Worm (Caenorhabditis elegans) whole organism, young adult: ENCODE data around the gene sdz-4.

Experiments
- B0035.1 ChIP-seq: sonication (generic microtip); optimal IDR thresholded peaks from 2 replicates; lab custom pipeline; 2016; ENCODE audit warnings: missing genetic modification characterization, mild to moderate bottlenecking, missing compliant biosample characterization, missing genotype, missing genetic modification reagents
- ceh-79 ChIP-seq: sonication (generic microtip); optimal IDR thresholded peaks from 2 replicates; lab custom pipeline; 2017; ENCODE audit warnings: mild to moderate bottlenecking, missing genetic modification characterization, missing compliant biosample characterization
- lin-35 ChIP-seq, 3 experiments: fragments of 150-350 bp in 2 of 3; sonication (generic microtip) in 1 of 3; optimal IDR thresholded peaks; 2 replicates each; lab custom pipeline; 2014 to 2018; ENCODE audit warnings: missing biosample characterization in 3 of 3, missing genetic modification characterization in 3 of 3, missing genetic modification reagents in 3 of 3
- nfya-1 ChIP-seq: sonication (generic microtip); optimal IDR thresholded peaks from 2 replicates; lab custom pipeline; 2017; ENCODE audit warnings: antibody characterized with exemption, missing compliant biosample characterization, missing genetic modification characterization, borderline replicate concordance; ENCODE audit not compliant: insufficient read depth
- pbrm-1 ChIP-seq: fragments of 200-800 bp; sonication (Bioruptor generic); IDR thresholded peaks from 2 replicates; pipeline ENCODE4 v1.3.6; 2022; ENCODE audit warnings: missing genetic modification reagents, missing genetic modification characterization, missing compliant biosample characterization
- sea-2 ChIP-seq: fragments of 200-800 bp; sonication (Bioruptor generic); IDR thresholded peaks from 2 replicates; pipeline ENCODE4 v1.3.6; 2022; ENCODE audit warnings: missing genetic modification characterization, missing compliant biosample characterization
- snpc-4 ChIP-seq, 5 experiments: fragments of 150-350 bp in 1 of 5; sonication (generic microtip) in 4 of 5; optimal IDR thresholded peaks; 2 replicates each; lab custom pipeline; 2014 to 2018; ENCODE audit warnings: missing genetic modification characterization in 5 of 5, missing biosample characterization in 3 of 5, antibody characterized with exemption in 2 of 5, mild to moderate bottlenecking in 2 of 5, missing compliant biosample characterization in 2 of 5, missing genotype in 2 of 5, moderate library complexity in 2 of 5, missing genetic modification reagents in 1 of 5
- unc-62 ChIP-seq: fragments of 150-350 bp; optimal IDR thresholded peaks from 2 replicates; lab custom pipeline; 2014; ENCODE audit warnings: missing biosample characterization, missing genetic modification reagents, missing genetic modification characterization
- ztf-18 ChIP-seq: sonication (generic microtip); optimal IDR thresholded peaks from 2 replicates; lab custom pipeline; 2016; ENCODE audit warnings: missing genotype, mild to moderate bottlenecking, missing genetic modification characterization, missing compliant biosample characterization
- ztf-22 ChIP-seq: fragments of 200-800 bp; sonication (Bioruptor generic); optimal IDR thresholded peaks from 2 replicates; lab custom pipeline; 2018; ENCODE audit warnings: mild to moderate bottlenecking, missing genetic modification characterization, moderate library complexity, missing compliant biosample characterization

DNA sequence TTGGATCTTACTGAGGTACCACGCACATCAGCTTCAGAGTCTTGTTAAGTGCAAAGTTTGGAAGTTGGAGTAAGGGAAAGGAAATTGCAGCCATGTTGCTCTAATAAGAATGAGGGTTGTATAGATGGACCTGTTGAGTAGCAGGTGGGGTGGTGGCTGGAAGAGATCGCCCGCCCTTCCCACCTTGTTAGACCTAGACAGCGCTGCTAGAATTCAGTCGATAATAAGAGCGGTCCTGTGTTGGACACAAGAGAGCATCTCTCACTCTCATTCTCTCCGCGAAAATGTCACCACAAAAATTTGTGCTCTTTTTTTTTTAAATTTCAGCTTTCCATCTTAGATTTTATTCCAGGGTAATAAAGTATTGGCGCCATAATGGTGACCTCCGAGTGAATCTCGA lies 42.6 kb downstream of the sdz-4 start, which contains the start of the genes fbxb-30 and F45D11.5:
- TF ChIP-seq sea-2 (GFP tag; lab: Robert Waterston, UW) (no peak), B0035.1 (tag; lab: Kevin White, UChicago) (no peak), nfya-1 (tag; lab: Kevin White, UChicago) (no peak), ztf-18 (tag; lab: Kevin White, UChicago) (no peak), unc-62 (GFP tag; lab: Kevin White, UChicago) (no peak), ztf-22 (GFP tag; lab: Kevin White, UChicago) (no peak), lin-35 (GFP tag; optimal IDR thresholded peaks at IDR 0.05; lab: Kevin White, UChicago) (no peak), snpc-4 (GFP tag; optimal IDR thresholded peaks at IDR 0.05; lab: Kevin White, UChicago) (no peak), snpc-4 (tag; optimal IDR thresholded peaks at IDR 0.05; lab: Kevin White, UChicago) (no peak), pbrm-1 (no peak), ceh-79 (tag; lab: Kevin White, UChicago) (no peak)
